Worm (Caenorhabditis elegans): Measurements from ENCODE around the gene elo-9.
A peak's percentile ranks its signal among the peaks of the same experiment; 100 is the strongest.

Gene elo-9

ce11 chrII:14968275-14968674 lies 4.4 kb upstream of the elo-9 start:
- TF ChIP-seq C04F5.9 (tag; optimal IDR thresholded peaks at IDR 0.05) (no peak), dpl-1 (GFP tag; optimal IDR thresholded peaks at IDR 0.05) (no peak), sup-37 (GFP tag; optimal IDR thresholded peaks at IDR 0.05) (no peak), pqm-1 (tag; optimal IDR thresholded peaks at IDR 0.05) (no peak), unc-130 (tag; optimal IDR thresholded peaks at IDR 0.05) (no peak), zag-1 (tag; optimal IDR thresholded peaks at IDR 0.05) (no peak)

ce11 chrII:14967084-14967483 lies 3.2 kb upstream of the elo-9 start:
- no peak for TF ChIP-seq mdl-1 (tag; optimal IDR thresholded peaks at IDR 0.05)
- peak in 1 of 2 experiments; percentile 3 for TF ChIP-seq efl-1 (optimal IDR thresholded peaks at IDR 0.05)
- TF ChIP-seq efl-1 (GFP tag; optimal IDR thresholded peaks at IDR 0.05 in 1 of 2), result no peak

- TF ChIP-seq swsn-7 (tag; optimal IDR thresholded peaks at IDR 0.05) (no peak), hlh-17 (GFP tag; optimal IDR thresholded peaks at IDR 0.05; ENCODE audit: borderline replicate concordance) (no peak), nhr-85 (tag) (peak; percentile 13)
These were observed 2.5 kb upstream of the elo-9 start for ce11 chrII:14966420-14966819.

- TF ChIP-seq elt-3 (tag; optimal IDR thresholded peaks at IDR 0.05), result no peak
- peak; percentile 7 for TF ChIP-seq elt-2 (tag; optimal IDR thresholded peaks at IDR 0.05)
- no peak for TF ChIP-seq ceh-8 (GFP tag; optimal IDR thresholded peaks at IDR 0.05)
- TF ChIP-seq efl-1 (optimal IDR thresholded peaks at IDR 0.05), result no peak
- peak in 1 of 2 experiments; percentile 83 for TF ChIP-seq efl-1 (GFP tag; optimal IDR thresholded peaks at IDR 0.05 in 1 of 2)
- no peak for TF ChIP-seq lin-39 (tag; optimal IDR thresholded peaks at IDR 0.05)
- TF ChIP-seq pqm-1 (tag; optimal IDR thresholded peaks at IDR 0.05), result peak; percentile 35
These were observed 969 bp upstream of the elo-9 start for ce11 chrII:14964877-14965276.

ce11 chrII:14959273-14959672 lies 4.6 kb downstream of the elo-9 start:
- no peak for TF ChIP-seq isw-1 (GFP tag; IDR thresholded peaks at IDR 0.05)
- TF ChIP-seq snu-23 (GFP tag; optimal IDR thresholded peaks at IDR 0.05), result no peak
- no peak for TF ChIP-seq ces-1 (GFP tag; optimal IDR thresholded peaks at IDR 0.05)
- peak; percentile 48 for TF ChIP-seq jun-1 (tag; optimal IDR thresholded peaks at IDR 0.05)
- no peak for TF ChIP-seq unc-62 (GFP tag; optimal IDR thresholded peaks at IDR 0.05)
- TF ChIP-seq lir-3 (tag; optimal IDR thresholded peaks at IDR 0.05; ENCODE audit: poor library complexity), result no peak
- no peak for TF ChIP-seq irx-1 (tag; optimal IDR thresholded peaks at IDR 0.05)
- peak; percentile 21 for TF ChIP-seq pqm-1 (tag; optimal IDR thresholded peaks at IDR 0.05)
- peak; percentile 84 for TF ChIP-seq elt-2 (tag; optimal IDR thresholded peaks at IDR 0.05)
- no peak for TF ChIP-seq sox-4 (tag; optimal IDR thresholded peaks at IDR 0.05)

ce11 chrII:14958113-14958512 lies 5.8 kb downstream of the elo-9 start, which contains the start of gene Y53F4B.1:
Y53F4B.1 (minus strand) TSS chrII:14958213.
- TF ChIP-seq tlp-1 (tag; optimal IDR thresholded peaks at IDR 0.05), result no peak

ce11 chrII:14952464-14953064 lies 11.3 kb downstream of the elo-9 start:
- TF ChIP-seq hlh-4 (tag; optimal IDR thresholded peaks at IDR 0.05) (no peak), efl-1 (optimal IDR thresholded peaks at IDR 0.05) (no peak), efl-1 (GFP tag; optimal IDR thresholded peaks at IDR 0.05 in 1 of 2) (peak in 1 of 2 experiments; percentile 14), ztf-11 (tag; optimal IDR thresholded peaks at IDR 0.05) (no peak)

ce11 chrII:14946545-14946944 lies 17.4 kb downstream of the elo-9 start:
- TF ChIP-seq ztf-4 (tag; optimal IDR thresholded peaks at IDR 0.05) (no peak), fkh-10 (GFP tag; optimal IDR thresholded peaks at IDR 0.05) (peak; percentile 68), ceh-88 (GFP tag; IDR thresholded peaks at IDR 0.05) (no peak), isw-1 (GFP tag; IDR thresholded peaks at IDR 0.05) (no peak), nhr-237 (tag; optimal IDR thresholded peaks at IDR 0.05) (no peak), lin-13 (GFP tag; optimal IDR thresholded peaks at IDR 0.05) (no peak), C04F5.9 (tag; optimal IDR thresholded peaks at IDR 0.05) (no peak), lin-39 (tag; optimal IDR thresholded peaks at IDR 0.05) (no peak), lsy-2 (tag; optimal IDR thresholded peaks at IDR 0.05) (no peak), jun-1 (tag; optimal IDR thresholded peaks at IDR 0.05) (no peak), lin-14 (GFP tag; optimal IDR thresholded peaks at IDR 0.05) (peak; percentile 21), snu-23 (GFP tag; optimal IDR thresholded peaks at IDR 0.05) (no peak), ceh-90 (tag; optimal IDR thresholded peaks at IDR 0.05) (no peak), fkh-4 (tag; optimal IDR thresholded peaks at IDR 0.05; ENCODE audit: borderline replicate concordance) (no peak), hpl-2 (GFP tag; optimal IDR thresholded peaks at IDR 0.05) (no peak), ceh-8 (GFP tag; optimal IDR thresholded peaks at IDR 0.05) (no peak), aly-2 (tag; optimal IDR thresholded peaks at IDR 0.05) (no peak)

All from whole organism, L1 larva.